Worm (Caenorhabditis elegans) whole organism, midembryonic: ENCODE measurements around the gene mlc-6.

Experiments used
- T22C8.4 ChIP-seq: fragments of 200-800 bp; sonication (Bioruptor generic); IDR thresholded peaks from 2 replicates; pipeline ENCODE4 v1.3.6; 2022; ENCODE audit warnings: missing genetic modification characterization, missing compliant biosample characterization
- cog-1 ChIP-seq: sonication (generic microtip); optimal IDR thresholded peaks from 2 replicates; lab custom pipeline; 2016; ENCODE audit warnings: missing genetic modification characterization, missing compliant biosample characterization
- flt-1 ChIP-seq: fragments of 200-800 bp; sonication (Bioruptor generic); IDR thresholded peaks from 2 replicates; pipeline ENCODE4 v1.3.6; 2022; ENCODE audit warnings: missing genetic modification characterization, missing compliant biosample characterization
- klf-2 ChIP-seq: fragments of 200-800 bp; sonication (Bioruptor generic); conservative IDR thresholded peaks from 2 replicates; pipeline ENCODE4 v1.3.6; 2022; ENCODE audit warnings: missing genetic modification reagents, missing genetic modification characterization, missing compliant biosample characterization
- med-1 ChIP-seq: sonication (generic microtip); optimal IDR thresholded peaks from 2 replicates; lab custom pipeline; 2017; ENCODE audit warnings: missing genetic modification characterization, mild to moderate bottlenecking, missing compliant biosample characterization, antibody characterized with exemption, missing genetic modification reagents; ENCODE audit not compliant: insufficient read depth
- ref-1 ChIP-seq: fragments of 200-800 bp; sonication (Bioruptor generic); conservative IDR thresholded peaks from 2 replicates; pipeline ENCODE4 v1.3.6; 2022; ENCODE audit warnings: missing genetic modification reagents, missing genetic modification characterization, missing compliant biosample characterization
- tab-1 ChIP-seq: fragments of 200-800 bp; sonication (Bioruptor generic); IDR thresholded peaks from 2 replicates; pipeline ENCODE4 v1.3.6; 2022; ENCODE audit warnings: missing genetic modification characterization, missing compliant biosample characterization
- ztf-23 ChIP-seq: fragments of 200-800 bp; sonication (Bioruptor generic); IDR thresholded peaks from 2 replicates; pipeline ENCODE4 v1.3.6; 2022; ENCODE audit warnings: missing genetic modification reagents, missing genetic modification characterization, missing compliant biosample characterization
- ztf-29 ChIP-seq: fragments of 200-800 bp; sonication (Bioruptor generic); IDR thresholded peaks from 2 replicates; pipeline ENCODE4 v1.3.6; 2022; ENCODE audit warnings: missing genetic modification reagents, missing genetic modification characterization, missing compliant biosample characterization

DNA sequence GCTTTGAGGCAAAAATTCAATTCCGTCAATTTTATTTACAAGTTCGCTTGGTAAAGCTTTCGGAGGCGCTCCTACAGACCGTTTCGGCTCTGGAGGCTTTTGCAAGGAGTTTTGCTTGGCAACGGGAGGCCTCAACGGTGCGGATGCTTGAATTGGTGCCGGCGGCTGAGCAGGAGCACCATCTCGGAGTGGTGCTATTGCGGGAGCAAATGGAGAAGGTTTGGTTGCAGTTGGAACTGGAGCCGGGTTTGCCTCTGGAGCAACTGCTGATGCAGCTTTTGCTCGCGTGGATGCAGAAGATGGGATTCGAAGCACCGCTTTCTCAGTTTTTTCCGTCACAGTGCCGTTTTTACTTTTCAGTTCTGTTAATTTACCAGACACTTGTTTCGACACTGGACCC lies 43.6 kb upstream of the mlc-6 start:
- TF ChIP-seq cog-1 (tag; lab: Kevin White, UChicago): no peak
- no peak for TF ChIP-seq ztf-23 (GFP tag; lab: Robert Waterston, UW)
- no peak for TF ChIP-seq ref-1 (GFP tag; lab: Robert Waterston, UW)
- TF ChIP-seq flt-1 (GFP tag; lab: Robert Waterston, UW): no peak
- no peak for TF ChIP-seq med-1 (GFP tag; lab: Kevin White, UChicago)
- no peak for TF ChIP-seq ztf-29
- no peak for TF ChIP-seq T22C8.4
- no peak for TF ChIP-seq klf-2
- TF ChIP-seq tab-1: no peak
